Worm (Caenorhabditis elegans): ENCODE data around the gene glb-6.

The glb-6 gene

ce11 chrV:5591887-5592286, 21.6 kb upstream of the glb-6 start (continued):
- no peak for TF ChIP-seq lin-13 (GFP tag; optimal IDR thresholded peaks at IDR 0.05)
- TF ChIP-seq attf-4 (tag; optimal IDR thresholded peaks at IDR 0.05) = no peak
- no peak for TF ChIP-seq dpl-1 (GFP tag; optimal IDR thresholded peaks at IDR 0.05)
- peak; percentile 77 for TF ChIP-seq gei-8 (GFP tag; optimal IDR thresholded peaks at IDR 0.05)
- peak; percentile 78 to 94; a peak in 3 of 4 replicates for TF ChIP-seq madf-5 (GFP tag; IDR thresholded peaks at IDR 0.05)

- TF ChIP-seq nhr-10 (tag; optimal IDR thresholded peaks at IDR 0.05) (no peak), daf-12 (tag; optimal IDR thresholded peaks at IDR 0.05) (no peak), hlh-11 (tag; optimal IDR thresholded peaks at IDR 0.05) (no peak), snpc-4 (tag; optimal IDR thresholded peaks at IDR 0.05) (peak; percentile 48), egl-27 (tag; optimal IDR thresholded peaks at IDR 0.05) (no peak), Y48G9A.11 (GFP tag; IDR thresholded peaks at IDR 0.05) (peak; percentile 47; the same call in 1 of the 2 replicates), hif-1 (tag; optimal IDR thresholded peaks at IDR 0.05) (no peak), T26A8.4 (GFP tag; IDR thresholded peaks at IDR 0.05) (no peak), Y105C5A.15 (GFP tag; IDR thresholded peaks at IDR 0.05) (no peak), ceh-44 (GFP tag; IDR thresholded peaks at IDR 0.05) (peak; percentile 85), zag-1 (tag; optimal IDR thresholded peaks at IDR 0.05) (no peak), lin-29 (GFP tag; IDR thresholded peaks at IDR 0.05) (no peak), Y75B8A.6 (GFP tag; IDR thresholded peaks at IDR 0.05) (no peak), ceh-28 (tag; optimal IDR thresholded peaks at IDR 0.05) (no peak), mxl-3 (GFP tag; optimal IDR thresholded peaks at IDR 0.05) (no peak), lin-38 (GFP tag; IDR thresholded peaks at IDR 0.05) (peak; percentile 70), hmg-1.1 (GFP tag; IDR thresholded peaks at IDR 0.05) (no peak), F37D6.2 (tag; optimal IDR thresholded peaks at IDR 0.05) (no peak), zfp-2 (tag; optimal IDR thresholded peaks at IDR 0.05) (no peak), F49E8.2 (tag; optimal IDR thresholded peaks at IDR 0.05; ENCODE audit: borderline replicate concordance) (peak; percentile 34), lin-13 (GFP tag; optimal IDR thresholded peaks at IDR 0.05) (no peak), mep-1 (tag; optimal IDR thresholded peaks at IDR 0.05) (no peak), aha-1 (tag) (no peak), lim-7 (GFP tag; IDR thresholded peaks at IDR 0.05) (peak; percentile 76), jun-1 (tag; optimal IDR thresholded peaks at IDR 0.05) (no peak), madf-9 (GFP tag; conservative IDR thresholded peaks at IDR 0.05) (0 out of 2 replicates have a peak, but pooled peaks have one; percentile 20), F26F4.8 (GFP tag; conservative IDR thresholded peaks at IDR 0.05) (0 out of 2 replicates have a peak, but pooled peaks have one; percentile 62), ceh-20 (GFP tag; IDR thresholded peaks at IDR 0.05) (no peak), zfp-3 (GFP tag; conservative IDR thresholded peaks at IDR 0.05) (0 out of 2 replicates have a peak, but pooled peaks have one; percentile 29), ZK337.2 (GFP tag; IDR thresholded peaks at IDR 0.05) (no peak), snpc-1.2 (GFP tag; IDR thresholded peaks at IDR 0.05) (peak; percentile 70), mxl-2 (GFP tag; conservative IDR thresholded peaks at IDR 0.05) (no peak)
These were observed 17.6 kb upstream of the glb-6 start for ce11 chrV:5587955-5588354.

- TF ChIP-seq F10B5.3 (tag; optimal IDR thresholded peaks at IDR 0.05) (no peak), tra-1 (GFP tag; IDR thresholded peaks at IDR 0.05) (no peak), Y75B8A.6 (GFP tag; IDR thresholded peaks at IDR 0.05) (no peak), attf-4 (tag; optimal IDR thresholded peaks at IDR 0.05) (no peak), spr-1 (tag; optimal IDR thresholded peaks at IDR 0.05) (no peak), daf-19 (GFP tag; conservative IDR thresholded peaks at IDR 0.05) (no peak), madf-9 (GFP tag; conservative IDR thresholded peaks at IDR 0.05) (no peak), skn-1 (tag; optimal IDR thresholded peaks at IDR 0.05) (no peak), aly-2 (tag; optimal IDR thresholded peaks at IDR 0.05) (no peak), mxl-2 (GFP tag; conservative IDR thresholded peaks at IDR 0.05) (no peak), vab-7 (GFP tag; IDR thresholded peaks at IDR 0.05) (no peak), lin-38 (GFP tag; IDR thresholded peaks at IDR 0.05) (peak; percentile 57), Y5F2A.4 (GFP tag; optimal IDR thresholded peaks at IDR 0.05) (no peak), aha-1 (tag) (no peak), ces-1 (GFP tag; optimal IDR thresholded peaks at IDR 0.05) (no peak), daf-12 (tag; optimal IDR thresholded peaks at IDR 0.05) (no peak), nhr-41 (GFP tag; IDR thresholded peaks at IDR 0.05) (no peak), snpc-1.2 (GFP tag; IDR thresholded peaks at IDR 0.05) (no peak), nhr-28 (tag; optimal IDR thresholded peaks at IDR 0.05) (no peak), ctbp-1 (GFP tag; IDR thresholded peaks at IDR 0.05) (no peak), set-16 (GFP tag; IDR thresholded peaks at IDR 0.05) (peak; percentile 29; the same call in 1 of the 2 replicates), nhr-237 (tag; optimal IDR thresholded peaks at IDR 0.05) (no peak)
These were observed 16.7 kb upstream of the glb-6 start for ce11 chrV:5587042-5587441.

Measured in whole organism, L4 larva.